Fruit fly (Drosophila melanogaster): Measurements from ENCODE around the gene Mur18B.
A peak's percentile ranks its signal among the peaks of the same experiment; 100 is the strongest.

The Mur18B gene

dm6 chrX:19187624-19188085 is 25.4 kb upstream of the Mur18B start, which contains the start of gene Mec2 (continued):
- TF ChIP-seq CkIIα-i1 (GFP tag; IDR thresholded peaks at IDR 0.05) (no peak), CG6791 (GFP tag; IDR thresholded peaks at IDR 0.05; ENCODE audit: partially characterized antibody) (no peak), hbn (GFP tag; IDR thresholded peaks at IDR 0.05; ENCODE audit: partially characterized antibody) (no peak), CG4820 (GFP tag; optimal IDR thresholded peaks at IDR 0.05) (peak; percentile 24), repo (GFP tag; optimal IDR thresholded peaks at IDR 0.05) (no peak), HLH3B (GFP tag; IDR thresholded peaks at IDR 0.05) (peak; percentile 62), slou (GFP tag; optimal IDR thresholded peaks at IDR 0.05) (no peak), p53 (GFP tag; optimal IDR thresholded peaks at IDR 0.05) (no peak), Mad (GFP tag; optimal IDR thresholded peaks at IDR 0.05) (peak; percentile 1), CG32767 (GFP tag; IDR thresholded peaks at IDR 0.05) (peak; percentile 37; the same call in 1 of the 2 replicates), CG9876 (GFP tag; optimal IDR thresholded peaks at IDR 0.05) (no peak), gt (GFP tag; IDR thresholded peaks at IDR 0.05) (no peak), BtbVII (GFP tag; optimal IDR thresholded peaks at IDR 0.05) (no peak), CG11695 (GFP tag; IDR thresholded peaks at IDR 0.05) (0 out of 3 replicates have a peak, but pooled peaks have one; percentile 18), da (GFP tag; optimal IDR thresholded peaks at IDR 0.05) (no peak), NC2β (GFP tag; optimal IDR thresholded peaks at IDR 0.05) (peak; percentile 5), CG11560 (tag; IDR thresholded peaks at IDR 0.05) (no peak), maf-S (GFP tag; optimal IDR thresholded peaks at IDR 0.05) (peak; percentile 35), CG8478 (optimal IDR thresholded peaks at IDR 0.05) (no peak), MBD-R2 (GFP tag; IDR thresholded peaks at IDR 0.05) (no peak), amos (GFP tag; IDR thresholded peaks at IDR 0.05; ENCODE audit: partially characterized antibody) (no peak), dmrt11E (tag; optimal IDR thresholded peaks at IDR 0.05) (peak; percentile 28), CG8359 (GFP tag; optimal IDR thresholded peaks at IDR 0.05; ENCODE audit: borderline replicate concordance) (no peak), CG11456 (GFP tag; IDR thresholded peaks at IDR 0.05) (no peak; the same call in 2 of the 3 replicates), CG9609 (GFP tag; optimal IDR thresholded peaks at IDR 0.05) (peak; percentile 59), GATAe (GFP tag; conservative IDR thresholded peaks at IDR 0.05) (no peak), CrebB (tag; optimal IDR thresholded peaks at IDR 0.05) (peak; percentile 29), grau (tag; optimal IDR thresholded peaks at IDR 0.05) (peak; percentile 59), CG1603 (tag; optimal IDR thresholded peaks at IDR 0.05) (peak; percentile 74), Eip74EF (GFP tag; optimal IDR thresholded peaks at IDR 0.05) (peak in 1 of 2 experiments; percentile 19), otp (GFP tag; IDR thresholded peaks at IDR 0.05) (0 out of 3 replicates have a peak, but pooled peaks have one; percentile 51), Dek (tag; optimal IDR thresholded peaks at IDR 0.05) (peak; percentile 47), CG6272 (GFP tag; IDR thresholded peaks at IDR 0.05) (no peak), B-H1 (GFP tag; IDR thresholded peaks at IDR 0.05) (no peak), Vsx1 (GFP tag; optimal IDR thresholded peaks at IDR 0.05) (no peak), CG15269 (tag; optimal IDR thresholded peaks at IDR 0.05) (no peak), CG12236 (GFP tag; optimal IDR thresholded peaks at IDR 0.05) (peak; percentile 3), CG16815 (GFP tag; optimal IDR thresholded peaks at IDR 0.05) (peak; percentile 27), Nf-YC (tag; optimal IDR thresholded peaks at IDR 0.05) (no peak), Dref (GFP tag; IDR thresholded peaks at IDR 0.05) (no peak), CG2129 (GFP tag; IDR thresholded peaks at IDR 0.05; ENCODE audit: partially characterized antibody) (no peak), ken (GFP tag; IDR thresholded peaks at IDR 0.05) (peak; percentile 73), Mes4 (GFP tag; optimal IDR thresholded peaks at IDR 0.05) (peak; percentile 17), CG1792 (GFP tag; optimal IDR thresholded peaks at IDR 0.05) (no peak), aop (GFP tag; IDR thresholded peaks at IDR 0.05) (peak; percentile 32; the same call in 1 of the 2 replicates), oc (tag; optimal IDR thresholded peaks at IDR 0.05) (no peak), wek (GFP tag; optimal IDR thresholded peaks at IDR 0.05) (peak; percentile 8), cwo (GFP tag; optimal IDR thresholded peaks at IDR 0.05) (no peak), lilli (GFP tag; optimal IDR thresholded peaks at IDR 0.05) (peak; percentile 26), eyg (GFP tag; optimal IDR thresholded peaks at IDR 0.05) (no peak), CG13287 (GFP tag; IDR thresholded peaks at IDR 0.05; ENCODE audit: partially characterized antibody) (no peak)
